Fruit fly (Drosophila melanogaster) whole organism, embryonic: ENCODE measurements around the gene CG13008.

Experiments
- B-H2 ChIP-seq: fragments of 200-800 bp; sonication (Bioruptor generic); optimal IDR thresholded peaks from 2 replicates; lab custom pipeline; 2018; ENCODE audit warnings: missing biosample characterization, mild to moderate bottlenecking, missing genetic modification characterization
- BtbVII ChIP-seq: fragments of 200-800 bp; sonication (Bioruptor generic); optimal IDR thresholded peaks from 3 replicates; lab custom pipeline; 2017; ENCODE audit warnings: missing biosample characterization, mild to moderate bottlenecking, missing genetic modification characterization
- CG10209 ChIP-seq: fragments of 200-800 bp; sonication (Bioruptor generic); optimal IDR thresholded peaks from 3 replicates; lab custom pipeline; 2017; ENCODE audit warnings: missing biosample characterization, mild to moderate bottlenecking, missing genetic modification characterization, missing genetic modification reagents
- CG10543 ChIP-seq: fragments of 200-800 bp; sonication (Bioruptor generic); optimal IDR thresholded peaks from 3 replicates; lab custom pipeline; 2017; ENCODE audit warnings: missing biosample characterization, mild to moderate bottlenecking, missing genetic modification characterization, moderate library complexity
- CG11696 ChIP-seq: fragments of 200-800 bp; sonication (Bioruptor generic); IDR thresholded peaks from 2 replicates; pipeline ENCODE4 v1.3.6; 2022; ENCODE audit warnings: missing biosample characterization, missing genetic modification characterization
- CG12659 ChIP-seq: fragments of 200-800 bp; sonication (Bioruptor generic); optimal IDR thresholded peaks from 3 replicates; lab custom pipeline; 2017; ENCODE audit warnings: mild to moderate bottlenecking, missing biosample characterization, missing genetic modification reagents, missing genetic modification characterization
- CG14050 ChIP-seq: fragments of 200-800 bp; sonication (Bioruptor generic); IDR thresholded peaks from 3 replicates; pipeline ENCODE4 v1.3.6; 2022; ENCODE audit warnings: missing biosample characterization, missing genetic modification characterization
- CG15479 ChIP-seq: fragments of 200-800 bp; sonication (Bioruptor generic); optimal IDR thresholded peaks from 3 replicates; lab custom pipeline; 2019; ENCODE audit warnings: missing biosample characterization, mild to moderate bottlenecking, missing genetic modification characterization, moderate library complexity
- CG15696 ChIP-seq: fragments of 200-800 bp; sonication (Bioruptor generic); optimal IDR thresholded peaks from 2 replicates; lab custom pipeline; 2019; ENCODE audit warnings: missing biosample characterization, mild to moderate bottlenecking, missing genetic modification characterization, moderate library complexity
- CG18619 ChIP-seq: fragments of 200-800 bp; sonication (Bioruptor generic); optimal IDR thresholded peaks from 3 replicates; lab custom pipeline; 2017; ENCODE audit warnings: missing biosample characterization, mild to moderate bottlenecking, missing genetic modification characterization
- CG34422 ChIP-seq: fragments of 200-800 bp; sonication (Bioruptor generic); IDR thresholded peaks from 3 replicates; pipeline ENCODE4 v1.3.6; 2022; ENCODE audit warnings: missing biosample characterization, missing genetic modification characterization
- CG4404 ChIP-seq: fragments of 200-800 bp; sonication (Bioruptor generic); IDR thresholded peaks from 2 replicates; pipeline ENCODE4 v1.3.6; 2022; ENCODE audit warnings: missing biosample characterization, missing genetic modification characterization
- CG4820 ChIP-seq: fragments of 200-800 bp; sonication (Bioruptor generic); optimal IDR thresholded peaks from 3 replicates; lab custom pipeline; 2016; ENCODE audit warnings: missing biosample characterization, missing genetic modification characterization
- CG5953 ChIP-seq: fragments of 200-800 bp; sonication (Bioruptor generic); IDR thresholded peaks from 2 replicates; pipeline ENCODE4 v1.3.6; 2022; ENCODE audit warnings: missing biosample characterization, missing genetic modification characterization
- CG6272 ChIP-seq: fragments of 200-800 bp; sonication (Bioruptor generic); IDR thresholded peaks from 2 replicates; pipeline ENCODE4 v1.3.6; 2022; ENCODE audit warnings: missing biosample characterization, missing genetic modification characterization
- CG6813 ChIP-seq: fragments of 200-800 bp; sonication (Bioruptor generic); optimal IDR thresholded peaks from 2 replicates; lab custom pipeline; 2017; ENCODE audit warnings: missing biosample characterization, missing genetic modification characterization, mild to moderate bottlenecking, moderate library complexity, missing genetic modification reagents
- CG7271 ChIP-seq: fragments of 200-800 bp; sonication (Bioruptor generic); optimal IDR thresholded peaks from 2 replicates; lab custom pipeline; 2018; ENCODE audit warnings: missing biosample characterization, mild to moderate bottlenecking, missing genetic modification characterization, moderate library complexity
- CG7928 ChIP-seq: fragments of 200-800 bp; sonication (Bioruptor generic); optimal IDR thresholded peaks from 2 replicates; lab custom pipeline; 2017; ENCODE audit warnings: missing biosample characterization, mild to moderate bottlenecking, missing genetic modification characterization
- CG7987 ChIP-seq: fragments of 200-800 bp; sonication (Bioruptor generic); optimal IDR thresholded peaks from 2 replicates; lab custom pipeline; 2018; ENCODE audit warnings: missing biosample characterization, mild to moderate bottlenecking, missing genetic modification characterization, moderate library complexity
- CG8388 ChIP-seq: fragments of 200-800 bp; sonication (Bioruptor generic); optimal IDR thresholded peaks from 2 replicates; lab custom pipeline; 2019; ENCODE audit warnings: missing biosample characterization, mild to moderate bottlenecking, missing genetic modification characterization, moderate library complexity
- Camta ChIP-seq: fragments of 200-800 bp; sonication (Bioruptor generic); optimal IDR thresholded peaks from 2 replicates; lab custom pipeline; 2016; ENCODE audit warnings: missing biosample characterization, missing genetic modification characterization
- D19A ChIP-seq: fragments of 200-800 bp; optimal IDR thresholded peaks from 3 replicates; lab custom pipeline; 2019; ENCODE audit warnings: missing biosample characterization, mild to moderate bottlenecking, missing genetic modification characterization, moderate library complexity
- E2f1 ChIP-seq: fragments of 200-800 bp; sonication (Bioruptor generic); IDR thresholded peaks from 2 replicates; pipeline ENCODE4 v1.3.6; 2022; ENCODE audit warnings: missing biosample characterization, missing genetic modification characterization
- Eip74EF ChIP-seq, 2 experiments: fragments of 200-800 bp in 1 of 2; fragments of >200 bp in 1 of 2; sonication (Bioruptor generic) in 1 of 2; optimal IDR thresholded peaks; 2 replicates each; lab custom pipeline; 2017 to 2019; ENCODE audit warnings: missing biosample characterization in 2 of 2, missing genetic modification characterization in 2 of 2, mild to moderate bottlenecking in 1 of 2, moderate library complexity in 1 of 2
- Ets97D ChIP-seq: fragments of 200-800 bp; sonication (Bioruptor generic); optimal IDR thresholded peaks from 3 replicates; lab custom pipeline; 2016; ENCODE audit warnings: missing biosample characterization, missing genetic modification characterization
- GATAe ChIP-seq: fragments of 200-800 bp; sonication (Bioruptor generic); conservative IDR thresholded peaks from 2 replicates; pipeline ENCODE4 v1.3.6; 2022; ENCODE audit warnings: missing biosample characterization, missing genetic modification characterization
- Med ChIP-seq: fragments of 200-800 bp; sonication (Bioruptor generic); peaks from one replicate; lab custom pipeline; 2016; ENCODE audit warnings: missing biosample characterization, missing genetic modification characterization, mild to moderate bottlenecking, inconsistent platforms, moderate library complexity
- TFAM ChIP-seq: fragments of 200-800 bp; sonication (Bioruptor generic); optimal IDR thresholded peaks from 2 replicates; lab custom pipeline; 2017; ENCODE audit warnings: missing biosample characterization, missing genetic modification characterization, inconsistent platforms
- ac ChIP-seq: fragments of 200-800 bp; sonication (Bioruptor generic); optimal IDR thresholded peaks from 3 replicates; lab custom pipeline; 2017; ENCODE audit warnings: missing biosample characterization, mild to moderate bottlenecking, missing genetic modification characterization
- cwo ChIP-seq: fragments of 200-800 bp; sonication (Bioruptor generic); optimal IDR thresholded peaks from 3 replicates; lab custom pipeline; 2017; ENCODE audit warnings: missing biosample characterization, missing genetic modification characterization, mild to moderate bottlenecking, moderate library complexity, missing genetic modification reagents
- exex ChIP-seq: fragments of 200-800 bp; sonication (Bioruptor generic); optimal IDR thresholded peaks from 4 replicates; lab custom pipeline; 2018; ENCODE audit warnings: missing biosample characterization, mild to moderate bottlenecking, missing genetic modification characterization, moderate library complexity
- fd64A ChIP-seq: fragments of 200-800 bp; sonication (Bioruptor generic); optimal IDR thresholded peaks from 3 replicates; lab custom pipeline; 2018; ENCODE audit warnings: missing biosample characterization, mild to moderate bottlenecking, missing genetic modification characterization
- fru ChIP-seq: fragments of >200 bp; optimal IDR thresholded peaks from 2 replicates; lab custom pipeline; 2017
- grn ChIP-seq: fragments of 200-800 bp; sonication (Bioruptor generic); optimal IDR thresholded peaks from 3 replicates; lab custom pipeline; 2017; ENCODE audit warnings: missing biosample characterization, missing genetic modification characterization
- hkb ChIP-seq, 2 experiments: fragments of 200-800 bp in 1 of 2; fragments of >200 bp in 1 of 2; sonication (Bioruptor generic) in 1 of 2; IDR thresholded peaks in 1 of 2; optimal IDR thresholded peaks in 1 of 2; 2 replicates each; pipeline versions ENCODE4 v1.3.6 to Lab custom; 2017 to 2022; ENCODE audit warnings: missing biosample characterization in 1 of 2, missing genetic modification characterization in 1 of 2
- hth ChIP-seq: fragments of >200 bp; optimal IDR thresholded peaks from 2 replicates; lab custom pipeline; 2017; ENCODE audit warnings: inconsistent platforms
- lab ChIP-seq: fragments of 200-800 bp; sonication (Bioruptor generic); optimal IDR thresholded peaks from 3 replicates; lab custom pipeline; 2017; ENCODE audit warnings: missing biosample characterization, missing genetic modification characterization, mild to moderate bottlenecking, moderate library complexity, missing genetic modification reagents
- mirr ChIP-seq: fragments of 200-800 bp; sonication (Bioruptor generic); optimal IDR thresholded peaks from 3 replicates; lab custom pipeline; 2018; ENCODE audit warnings: missing biosample characterization, mild to moderate bottlenecking, missing genetic modification characterization
- repo ChIP-seq: fragments of 200-800 bp; sonication (Bioruptor generic); optimal IDR thresholded peaks from 2 replicates; lab custom pipeline; 2016; ENCODE audit warnings: missing biosample characterization, missing genetic modification characterization
- sug ChIP-seq: fragments of 200-800 bp; optimal IDR thresholded peaks from 2 replicates; lab custom pipeline; 2019; ENCODE audit warnings: missing biosample characterization, mild to moderate bottlenecking, missing genetic modification characterization, moderate library complexity
- tll ChIP-seq, 2 experiments: fragments of 200-800 bp in 1 of 2; fragments of >200 bp in 1 of 2; sonication (Bioruptor generic) in 1 of 2; optimal IDR thresholded peaks; 2 replicates each; lab custom pipeline; 2017 to 2019; ENCODE audit warnings: missing biosample characterization in 2 of 2, missing genetic modification characterization in 2 of 2, mild to moderate bottlenecking in 1 of 2, moderate library complexity in 1 of 2
- unc-4 ChIP-seq: fragments of 200-800 bp; sonication (Bioruptor generic); IDR thresholded peaks from 2 replicates; pipeline ENCODE4 v1.3.6; 2022; ENCODE audit warnings: missing biosample characterization, missing genetic modification characterization; ENCODE audit not compliant: partially characterized antibody
- zfh1 ChIP-seq: fragments of 200-800 bp; sonication (Bioruptor generic); IDR thresholded peaks from 3 replicates; pipeline ENCODE4 v1.3.6; 2022; ENCODE audit warnings: missing biosample characterization, missing genetic modification characterization

CG13008 gene

dm6 chrX:16701941-16702340 is 9.2 kb upstream of the CG13008 start, which contains the start of gene sphe:
Gene sphe (minus strand): TSS chrX:16701972.
- TF ChIP-seq E2f1 (no peak), CG4404 (GFP tag; lab: Robert Waterston, UW) (no peak), CG6272 (GFP tag; lab: Robert Waterston, UW) (no peak), CG15696 (no peak), exex (peak; percentile 61), unc-4 (GFP tag; lab: Robert Waterston, UW) (no peak), CG7928 (GFP tag; lab: Kevin White, UChicago) (no peak), CG4820 (GFP tag; lab: Kevin White, UChicago) (no peak), CG14050 (GFP tag; lab: Robert Waterston, UW) (no peak), tll (GFP tag; optimal IDR thresholded peaks at IDR 0.05; lab: Kevin White, UChicago) (no peak), lab (GFP tag; lab: Kevin White, UChicago) (no peak), TFAM (GFP tag; lab: Kevin White, UChicago) (no peak), Camta (no peak), CG18619 (GFP tag; lab: Kevin White, UChicago) (no peak), CG12659 (no peak), CG7271 (tag; lab: Kevin White, UChicago) (no peak), CG15479 (no peak), CG10209 (GFP tag; lab: Kevin White, UChicago) (no peak), CG5953 (no peak), grn (peak; percentile 35), CG8388 (GFP tag; lab: Kevin White, UChicago) (no peak), hkb (optimal IDR thresholded peaks at IDR 0.05; lab: Kevin White, UChicago) (no peak), hkb (GFP tag; IDR thresholded peaks at IDR 0.05; lab: Robert Waterston, UW) (no peak), CG34422 (GFP tag; lab: Robert Waterston, UW) (no peak), BtbVII (no peak), GATAe (GFP tag; lab: Robert Waterston, UW) (peak; percentile 46), ac (GFP tag; lab: Kevin White, UChicago) (no peak), zfh1 (GFP tag; lab: Robert Waterston, UW) (no peak), D19A (tag; lab: Kevin White, UChicago) (no peak), hth (lab: Kevin White, UChicago) (no peak), sug (tag; lab: Kevin White, UChicago) (peak; percentile 9), repo (no peak), CG7987 (no peak), Ets97D (GFP tag; lab: Kevin White, UChicago) (no peak), Eip74EF (GFP tag; optimal IDR thresholded peaks at IDR 0.05; lab: Kevin White, UChicago) (no peak)
- TF ChIP-seq, all 482 proteins: peak for 4

dm6 chrX:16703747-16704146 is 7.4 kb upstream of the CG13008 start, which contains the start of the genes CG9673 and CG4653:
Gene CG9673 (minus strand): TSS chrX:16703884.
Gene CG4653 (plus strand): TSS chrX:16704081.
- TF ChIP-seq CG11696 (GFP tag; lab: Robert Waterston, UW), result no peak
- peak; percentile 51 for TF ChIP-seq sug (tag; lab: Kevin White, UChicago)
- peak; percentile 6 for TF ChIP-seq Med (GFP tag; lab: Kevin White, UChicago)
- TF ChIP-seq fd64A (GFP tag; lab: Kevin White, UChicago), result no peak
- TF ChIP-seq CG6813, result peak; percentile 4
- TF ChIP-seq fru (lab: Kevin White, UChicago), result no peak
- TF ChIP-seq GATAe (GFP tag; lab: Robert Waterston, UW), result peak; percentile 64
- TF ChIP-seq grn, result peak; percentile 50
- TF ChIP-seq mirr (GFP tag; lab: Kevin White, UChicago), result peak; percentile 5
- peak; percentile 12 for TF ChIP-seq CG10543 (GFP tag; lab: Kevin White, UChicago)
- peak; percentile 62 for TF ChIP-seq cwo (GFP tag; lab: Kevin White, UChicago)
- TF ChIP-seq B-H2 (GFP tag; lab: Kevin White, UChicago), result no peak
- peak; percentile 68 for TF ChIP-seq exex
